Worm (Caenorhabditis elegans): ENCODE measurements around the gene malt-1.
A peak's percentile ranks its signal among the peaks of the same experiment; 100 is the strongest.

malt-1 gene

DNA sequence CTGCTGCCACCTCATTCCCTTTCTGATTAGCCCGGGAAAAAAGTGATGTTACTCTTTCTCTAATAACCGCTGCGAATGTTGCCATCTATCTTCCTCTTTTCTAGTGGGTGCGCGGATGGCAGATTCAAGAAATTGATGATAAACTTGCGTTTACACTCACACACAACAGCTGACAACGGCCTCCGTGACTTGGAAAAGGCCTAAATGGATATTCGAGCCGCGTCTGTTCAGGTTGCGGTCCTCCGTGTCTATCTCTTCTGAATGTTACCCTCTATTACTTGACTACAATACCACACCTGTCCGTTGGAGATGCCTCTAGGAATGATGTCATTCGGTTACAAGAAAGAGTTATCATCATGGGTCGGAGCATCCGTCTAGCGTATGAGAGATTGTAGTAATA lies 14.6 kb downstream of the malt-1 start:
- TF ChIP-seq hnd-1 (tag; optimal IDR thresholded peaks at IDR 0.05) (no peak), sea-1 (GFP tag; conservative IDR thresholded peaks at IDR 0.05) (no peak), ceh-36 (tag; optimal IDR thresholded peaks at IDR 0.05) (no peak), tbx-11 (GFP tag; IDR thresholded peaks at IDR 0.05) (peak; percentile 26; the same call in 1 of the 2 replicates), hmg-4 (GFP tag; optimal IDR thresholded peaks at IDR 0.05) (no peak)

DNA sequence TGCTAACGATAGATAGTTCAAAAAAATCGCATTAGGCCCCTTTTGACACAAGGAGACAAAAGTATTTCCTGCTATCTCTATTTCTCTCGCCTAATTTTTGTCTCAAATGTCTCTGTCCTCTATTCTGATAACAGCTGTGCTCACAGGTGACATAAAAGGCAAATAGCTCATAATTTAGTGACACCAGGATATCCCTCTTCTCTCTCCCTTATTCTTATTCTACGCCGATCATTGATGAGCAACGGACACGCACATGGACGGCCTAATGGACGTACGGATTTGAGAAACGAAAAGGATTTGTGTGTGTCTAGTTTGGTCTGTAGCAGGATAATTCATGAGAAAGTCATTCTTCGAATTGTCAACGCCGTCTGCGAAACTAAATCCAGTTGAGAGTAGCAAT lies 15.1 kb downstream of the malt-1 start:
- TF ChIP-seq scrt-1 (GFP tag; IDR thresholded peaks at IDR 0.05) (no peak), F13C5.2 (tag; optimal IDR thresholded peaks at IDR 0.05) (no peak), tbx-11 (GFP tag; IDR thresholded peaks at IDR 0.05) (no peak), ets-7 (tag; optimal IDR thresholded peaks at IDR 0.05) (no peak), tbx-37 (GFP tag; conservative IDR thresholded peaks at IDR 0.05) (no peak), flt-1 (GFP tag; IDR thresholded peaks at IDR 0.05) (no peak), hnd-1 (tag; optimal IDR thresholded peaks at IDR 0.05) (no peak), tra-4 (tag; optimal IDR thresholded peaks at IDR 0.05) (no peak), hmbx-1 (tag; optimal IDR thresholded peaks at IDR 0.05) (no peak), ceh-36 (tag; optimal IDR thresholded peaks at IDR 0.05) (no peak)

DNA sequence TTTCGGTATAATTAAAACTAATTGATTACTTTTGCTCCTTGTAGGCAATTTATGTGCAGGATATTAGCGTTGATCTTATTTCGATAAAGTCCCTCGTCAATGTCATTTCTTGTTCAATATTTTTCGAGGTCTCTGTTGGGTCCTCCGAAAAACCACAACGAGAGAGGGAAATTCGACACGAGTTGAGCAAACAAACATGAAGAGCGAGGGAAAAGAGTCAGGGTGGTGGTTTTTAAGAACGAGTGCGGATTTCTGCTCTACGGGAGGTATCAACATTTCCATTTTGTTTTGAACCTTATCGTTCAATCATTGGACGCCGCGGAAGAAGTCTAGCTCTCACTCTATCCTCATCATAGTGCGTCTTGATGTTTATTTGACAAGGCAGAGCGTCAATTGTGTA lies 16.4 kb downstream of the malt-1 start:
- TF ChIP-seq sea-1 (GFP tag; conservative IDR thresholded peaks at IDR 0.05), result no peak
- TF ChIP-seq tra-4 (tag; optimal IDR thresholded peaks at IDR 0.05), result no peak

DNA sequence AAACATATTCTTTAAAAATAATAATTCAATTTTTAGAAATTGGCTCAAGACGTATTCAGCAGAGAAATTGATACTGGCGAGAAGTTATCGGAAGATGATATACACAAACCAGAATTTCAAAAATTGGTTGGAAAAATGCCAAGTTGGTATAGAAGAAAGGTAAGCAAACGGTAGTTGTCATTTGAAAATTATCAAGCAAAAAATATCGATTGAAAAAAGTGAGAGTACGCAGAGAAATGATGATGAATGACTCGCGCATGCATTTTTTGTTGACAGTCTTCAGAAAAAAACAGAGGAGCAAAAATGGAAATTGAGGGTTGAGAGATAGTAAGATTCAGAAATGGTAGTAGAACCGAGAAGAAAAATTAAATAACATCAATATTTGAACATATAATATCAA lies 18.1 kb downstream of the malt-1 start:
- TF ChIP-seq scrt-1 (GFP tag; IDR thresholded peaks at IDR 0.05) (no peak), ceh-13 (GFP tag; optimal IDR thresholded peaks at IDR 0.05) (no peak), flt-1 (GFP tag; IDR thresholded peaks at IDR 0.05) (no peak)

DNA sequence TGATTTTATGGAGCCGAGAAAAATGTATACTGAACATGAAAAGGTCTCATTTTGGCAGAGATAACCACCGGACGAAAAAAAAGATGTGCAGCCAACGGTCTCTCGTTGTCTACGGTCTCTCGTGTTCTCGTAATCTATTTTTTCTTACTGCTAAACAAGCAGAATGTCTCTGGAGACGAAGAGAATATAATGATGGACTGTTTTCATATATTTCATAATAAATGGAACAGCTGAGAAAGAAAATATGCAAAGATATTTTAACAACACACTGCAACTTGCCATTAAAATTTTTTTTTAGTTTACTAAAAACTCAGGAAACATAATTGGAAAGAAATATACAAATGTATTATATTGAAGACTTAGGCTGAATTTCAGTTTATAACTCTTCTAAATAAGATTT lies 21.0 kb downstream of the malt-1 start:
- no peak for TF ChIP-seq pes-1 (GFP tag; IDR thresholded peaks at IDR 0.05)
- no peak for TF ChIP-seq F13C5.2 (tag; optimal IDR thresholded peaks at IDR 0.05)
- no peak for TF ChIP-seq hmg-4 (GFP tag; optimal IDR thresholded peaks at IDR 0.05)
- no peak for TF ChIP-seq ama-1 (optimal IDR thresholded peaks at IDR 0.05)
- TF ChIP-seq ceh-36 (tag; optimal IDR thresholded peaks at IDR 0.05), result no peak
- TF ChIP-seq tbx-11 (GFP tag; IDR thresholded peaks at IDR 0.05), result no peak
- TF ChIP-seq ceh-13 (GFP tag; optimal IDR thresholded peaks at IDR 0.05), result no peak
- TF ChIP-seq B0310.2 (tag; optimal IDR thresholded peaks at IDR 0.05), result no peak
- no peak for TF ChIP-seq aly-1 (tag; optimal IDR thresholded peaks at IDR 0.05)
- TF ChIP-seq sea-1 (GFP tag; conservative IDR thresholded peaks at IDR 0.05), result no peak
- TF ChIP-seq flt-1 (GFP tag; IDR thresholded peaks at IDR 0.05), result no peak
- no peak for TF ChIP-seq scrt-1 (GFP tag; IDR thresholded peaks at IDR 0.05)
- no peak for TF ChIP-seq hnd-1 (tag; optimal IDR thresholded peaks at IDR 0.05)
- TF ChIP-seq hmbx-1 (tag; optimal IDR thresholded peaks at IDR 0.05), result no peak

DNA sequence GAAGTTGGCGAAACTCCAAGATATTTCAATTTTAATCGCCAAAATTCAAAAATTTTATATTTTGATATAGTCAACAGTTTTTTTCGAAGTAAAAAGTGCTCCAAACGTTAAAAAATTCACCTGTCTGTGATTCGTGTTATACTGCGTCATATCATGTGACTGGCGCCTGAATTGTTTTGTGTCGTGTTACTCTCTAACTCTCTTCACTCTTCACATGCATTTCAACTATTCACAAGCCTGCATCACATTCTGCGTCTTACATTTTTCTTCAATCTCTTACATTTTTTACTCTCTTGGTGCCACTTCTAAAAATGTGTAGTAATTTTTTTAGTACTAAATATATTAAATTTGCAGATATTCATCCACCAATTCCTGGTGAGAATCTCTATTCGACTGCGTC lies 22.7 kb downstream of the malt-1 start, which contains the start of gene flcn-1:
Gene flcn-1, plus strand, starts transcription at position 348 of the 400 bp plus-strand sequence.
- TF ChIP-seq tra-4 (tag; optimal IDR thresholded peaks at IDR 0.05) (no peak), scrt-1 (GFP tag; IDR thresholded peaks at IDR 0.05) (no peak), pes-1 (GFP tag; IDR thresholded peaks at IDR 0.05) (no peak), ets-7 (tag; optimal IDR thresholded peaks at IDR 0.05) (no peak), hmbx-1 (tag; optimal IDR thresholded peaks at IDR 0.05) (no peak), ceh-13 (GFP tag; optimal IDR thresholded peaks at IDR 0.05) (no peak), ceh-36 (tag; optimal IDR thresholded peaks at IDR 0.05) (no peak), aly-1 (tag; optimal IDR thresholded peaks at IDR 0.05) (no peak), hmg-4 (GFP tag; optimal IDR thresholded peaks at IDR 0.05) (no peak), F13C5.2 (tag; optimal IDR thresholded peaks at IDR 0.05) (no peak), B0310.2 (tag; optimal IDR thresholded peaks at IDR 0.05) (no peak), hnd-1 (tag; optimal IDR thresholded peaks at IDR 0.05) (no peak), sea-1 (GFP tag; conservative IDR thresholded peaks at IDR 0.05) (no peak), tbx-11 (GFP tag; IDR thresholded peaks at IDR 0.05) (no peak)

DNA sequence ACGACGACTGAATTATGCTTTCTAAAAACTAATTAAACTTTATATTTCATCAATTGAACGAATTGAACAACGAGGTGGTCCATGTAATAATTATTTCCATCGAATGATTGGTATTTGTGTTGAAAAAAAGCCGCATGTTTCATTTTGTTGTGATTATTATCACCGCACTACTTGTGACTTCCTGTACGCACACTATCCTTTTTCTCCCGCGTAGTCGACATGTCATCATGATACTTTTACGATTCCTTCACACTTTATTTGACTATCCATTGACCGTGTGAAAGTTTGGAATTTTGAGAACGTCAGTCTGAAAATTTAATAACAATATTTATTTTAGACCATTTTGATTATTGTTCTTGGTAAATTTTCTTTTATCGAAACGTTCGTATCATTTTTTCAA lies 23.5 kb downstream of the malt-1 start, which contains the start of gene F22D3.4:
Gene F22D3.4, minus strand, starts transcription at position 1 of the 400 bp plus-strand sequence.
- TF ChIP-seq hnd-1 (tag; optimal IDR thresholded peaks at IDR 0.05), result no peak
- no peak for TF ChIP-seq hmg-4 (GFP tag; optimal IDR thresholded peaks at IDR 0.05)
- TF ChIP-seq hmbx-1 (tag; optimal IDR thresholded peaks at IDR 0.05), result no peak
- TF ChIP-seq sea-1 (GFP tag; conservative IDR thresholded peaks at IDR 0.05), result no peak
- no peak for TF ChIP-seq flt-1 (GFP tag; IDR thresholded peaks at IDR 0.05)
- no peak for TF ChIP-seq B0310.2 (tag; optimal IDR thresholded peaks at IDR 0.05)
- no peak for TF ChIP-seq ceh-36 (tag; optimal IDR thresholded peaks at IDR 0.05)
- TF ChIP-seq tbx-37 (GFP tag; conservative IDR thresholded peaks at IDR 0.05), result no peak
- TF ChIP-seq F13C5.2 (tag; optimal IDR thresholded peaks at IDR 0.05), result no peak
- TF ChIP-seq tbx-11 (GFP tag; IDR thresholded peaks at IDR 0.05), result no peak
- no peak for TF ChIP-seq ets-7 (tag; optimal IDR thresholded peaks at IDR 0.05)
- TF ChIP-seq ama-1 (optimal IDR thresholded peaks at IDR 0.05), result no peak
- no peak for TF ChIP-seq aly-1 (tag; optimal IDR thresholded peaks at IDR 0.05)
- no peak for TF ChIP-seq pes-1 (GFP tag; IDR thresholded peaks at IDR 0.05)

DNA sequence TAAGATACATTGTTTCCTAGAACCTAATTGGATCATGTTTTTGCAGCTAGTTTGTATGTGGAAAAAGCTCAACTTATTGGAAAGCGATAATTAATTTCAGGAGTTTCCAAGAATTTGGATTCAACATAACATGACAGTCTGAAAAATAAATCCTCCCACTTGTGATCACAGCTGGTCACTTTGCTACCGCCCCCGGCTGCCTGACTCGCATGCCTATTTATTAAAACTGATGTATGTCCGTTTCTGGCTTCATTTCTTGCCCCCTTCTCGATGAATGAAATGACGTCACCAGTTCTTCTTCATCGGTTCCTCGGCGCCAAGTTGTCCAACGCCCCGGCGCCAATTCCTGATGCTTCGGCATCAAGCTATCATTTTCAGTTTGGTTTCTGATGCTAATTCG lies 24.1 kb downstream of the malt-1 start:
- no peak for TF ChIP-seq hnd-1 (tag; optimal IDR thresholded peaks at IDR 0.05)
- TF ChIP-seq B0310.2 (tag; optimal IDR thresholded peaks at IDR 0.05), result no peak
- no peak for TF ChIP-seq hmg-4 (GFP tag; optimal IDR thresholded peaks at IDR 0.05)
- no peak for TF ChIP-seq ceh-13 (GFP tag; optimal IDR thresholded peaks at IDR 0.05)
- no peak for TF ChIP-seq ets-7 (tag; optimal IDR thresholded peaks at IDR 0.05)
- no peak for TF ChIP-seq pes-1 (GFP tag; IDR thresholded peaks at IDR 0.05)
- no peak for TF ChIP-seq sea-1 (GFP tag; conservative IDR thresholded peaks at IDR 0.05)
- TF ChIP-seq F13C5.2 (tag; optimal IDR thresholded peaks at IDR 0.05), result no peak
- TF ChIP-seq tra-4 (tag; optimal IDR thresholded peaks at IDR 0.05), result no peak
- no peak for TF ChIP-seq tbx-11 (GFP tag; IDR thresholded peaks at IDR 0.05)
- TF ChIP-seq flt-1 (GFP tag; IDR thresholded peaks at IDR 0.05), result no peak
- TF ChIP-seq tbx-37 (GFP tag; conservative IDR thresholded peaks at IDR 0.05), result no peak
- no peak for TF ChIP-seq scrt-1 (GFP tag; IDR thresholded peaks at IDR 0.05)
- no peak for TF ChIP-seq hmbx-1 (tag; optimal IDR thresholded peaks at IDR 0.05)
- TF ChIP-seq aly-1 (tag; optimal IDR thresholded peaks at IDR 0.05), result no peak
- no peak for TF ChIP-seq ama-1 (optimal IDR thresholded peaks at IDR 0.05)
- no peak for TF ChIP-seq ceh-36 (tag; optimal IDR thresholded peaks at IDR 0.05)

Measured in whole organism, early embryonic.